Fruit fly (Drosophila melanogaster): Measurements from ENCODE around the gene eEF1gamma.

eEF1gamma gene

DNA sequence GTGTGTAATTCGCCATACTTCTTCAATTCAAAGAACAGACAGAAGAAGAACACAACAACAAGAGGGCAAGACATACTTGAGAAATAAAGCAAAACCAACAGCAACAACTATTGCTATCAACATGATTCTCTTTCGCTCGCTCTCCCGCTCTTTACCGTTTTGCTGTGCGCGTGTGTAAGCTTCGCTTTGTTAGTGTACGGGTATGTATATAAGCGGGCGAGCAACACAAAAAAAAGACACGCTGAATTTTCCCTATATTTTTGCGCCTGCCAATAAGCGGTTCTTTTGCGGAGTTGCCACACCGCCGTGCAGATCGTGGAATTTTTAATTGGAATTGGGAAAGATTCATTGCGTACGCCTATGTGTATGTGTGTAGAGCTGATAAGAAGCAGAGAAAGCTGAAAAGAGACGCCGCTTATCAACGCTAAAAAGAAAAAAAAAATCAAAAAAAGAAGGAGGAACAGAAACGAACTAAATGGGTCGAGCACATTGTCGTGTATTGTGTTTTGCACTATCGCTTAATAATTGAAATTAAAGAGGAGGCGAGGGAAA lies 4.9 kb upstream of the eEF1gamma start (continued):
- TF ChIP-seq ftz-f1 (GFP tag; optimal IDR thresholded peaks at IDR 0.05) = no peak
- peak; percentile 48 for TF ChIP-seq CG15514 (GFP tag; optimal IDR thresholded peaks at IDR 0.05)
- TF ChIP-seq fru (optimal IDR thresholded peaks at IDR 0.05) = no peak
- TF ChIP-seq Fer3 (tag; optimal IDR thresholded peaks at IDR 0.05) = no peak
- no peak for TF ChIP-seq CG42726 (GFP tag; IDR thresholded peaks at IDR 0.05; ENCODE audit: partially characterized antibody)
- TF ChIP-seq Six4 (GFP tag; optimal IDR thresholded peaks at IDR 0.05) = no peak
- peak; percentile 84 for TF ChIP-seq nom (GFP tag; optimal IDR thresholded peaks at IDR 0.05)
- no peak for TF ChIP-seq pzg (GFP tag; optimal IDR thresholded peaks at IDR 0.05)
- TF ChIP-seq CkIIα-i1 (GFP tag; IDR thresholded peaks at IDR 0.05) = no peak
- TF ChIP-seq scrt (GFP tag; optimal IDR thresholded peaks at IDR 0.05) = no peak
- TF ChIP-seq CG18764 (GFP tag; optimal IDR thresholded peaks at IDR 0.05) = no peak
- no peak for TF ChIP-seq Max (GFP tag; optimal IDR thresholded peaks at IDR 0.05)
- no peak for TF ChIP-seq Ravus (GFP tag; IDR thresholded peaks at IDR 0.05)
- TF ChIP-seq CG2678 (tag; optimal IDR thresholded peaks at IDR 0.05) = peak; percentile 39
- no peak for TF ChIP-seq unpg (GFP tag; optimal IDR thresholded peaks at IDR 0.05)
- no peak for TF ChIP-seq CG17802 (tag; optimal IDR thresholded peaks at IDR 0.05)
- TF ChIP-seq yki (optimal IDR thresholded peaks at IDR 0.05) = peak; percentile 14
- TF ChIP-seq CG9215 (GFP tag; IDR thresholded peaks at IDR 0.05) = no peak
- 0 out of 2 replicates have a peak, but pooled peaks have one; percentile 23 for TF ChIP-seq Scr (GFP tag; IDR thresholded peaks at IDR 0.05; ENCODE audit: partially characterized antibody)
- no peak for TF ChIP-seq Antp (GFP tag; optimal IDR thresholded peaks at IDR 0.05)
- peak; percentile 70 for TF ChIP-seq Drgx (GFP tag; IDR thresholded peaks at IDR 0.05)
- no peak for TF ChIP-seq Doc3 (GFP tag; IDR thresholded peaks at IDR 0.05; ENCODE audit: partially characterized antibody)
- no peak for TF ChIP-seq CG9817 (tag; optimal IDR thresholded peaks at IDR 0.05)
- TF ChIP-seq CG10543 (GFP tag; optimal IDR thresholded peaks at IDR 0.05) = peak; percentile 51
- no peak for TF ChIP-seq Nf-YC (tag; optimal IDR thresholded peaks at IDR 0.05)
- TF ChIP-seq CG7271 (tag; optimal IDR thresholded peaks at IDR 0.05) = no peak
- no peak for TF ChIP-seq CG13624 (GFP tag; optimal IDR thresholded peaks at IDR 0.05)
- TF ChIP-seq CG12219 (GFP tag; optimal IDR thresholded peaks at IDR 0.05) = no peak
- TF ChIP-seq bbx (GFP tag; IDR thresholded peaks at IDR 0.05; ENCODE audit: partially characterized antibody) = no peak
- TF ChIP-seq Pdp1 (GFP tag; optimal IDR thresholded peaks at IDR 0.05) = peak in 1 of 2 experiments; percentile 46
- TF ChIP-seq CG2120 (GFP tag; optimal IDR thresholded peaks at IDR 0.05) = peak; percentile 20
- TF ChIP-seq CG1024 (GFP tag; IDR thresholded peaks at IDR 0.05) = no peak
- TF ChIP-seq CG10267 (tag; optimal IDR thresholded peaks at IDR 0.05) = no peak
- no peak for TF ChIP-seq gce (GFP tag; IDR thresholded peaks at IDR 0.05)
- TF ChIP-seq jumu (GFP tag; optimal IDR thresholded peaks at IDR 0.05) = no peak
- TF ChIP-seq NC2α (GFP tag; optimal IDR thresholded peaks at IDR 0.05) = no peak
- peak; percentile 78 for TF ChIP-seq CG15479 (GFP tag; optimal IDR thresholded peaks at IDR 0.05)
- TF ChIP-seq vvl (GFP tag; IDR thresholded peaks at IDR 0.05) = 0 out of 2 replicates have a peak, but pooled peaks have one; percentile 7
- peak; percentile 74 for TF ChIP-seq CG11504 (tag; optimal IDR thresholded peaks at IDR 0.05)
- no peak for TF ChIP-seq HLH4C (GFP tag; IDR thresholded peaks at IDR 0.05; ENCODE audit: partially characterized antibody)
- no peak for TF ChIP-seq CG10147 (GFP tag; optimal IDR thresholded peaks at IDR 0.05)
- no peak for TF ChIP-seq Abd-B (GFP tag; optimal IDR thresholded peaks at IDR 0.05)
- TF ChIP-seq Elba2 (GFP tag; optimal IDR thresholded peaks at IDR 0.05) = peak; percentile 98
- no peak; the same call in 1 of the 2 replicates for TF ChIP-seq CG13287 (GFP tag; IDR thresholded peaks at IDR 0.05; ENCODE audit: partially characterized antibody)
- no peak for TF ChIP-seq Stat92E (GFP tag; optimal IDR thresholded peaks at IDR 0.05)
- no peak for TF ChIP-seq danr (GFP tag; IDR thresholded peaks at IDR 0.05)
- TF ChIP-seq Eip74EF (GFP tag; optimal IDR thresholded peaks at IDR 0.05) = no peak
- no peak for TF ChIP-seq MESR4 (GFP tag; optimal IDR thresholded peaks at IDR 0.05)
- TF ChIP-seq CG11247 (GFP tag; IDR thresholded peaks at IDR 0.05) = no peak

Data from whole organism, embryonic.